Worm (Caenorhabditis elegans): ENCODE measurements around the gene pqn-65.

pqn-65 gene

DNA sequence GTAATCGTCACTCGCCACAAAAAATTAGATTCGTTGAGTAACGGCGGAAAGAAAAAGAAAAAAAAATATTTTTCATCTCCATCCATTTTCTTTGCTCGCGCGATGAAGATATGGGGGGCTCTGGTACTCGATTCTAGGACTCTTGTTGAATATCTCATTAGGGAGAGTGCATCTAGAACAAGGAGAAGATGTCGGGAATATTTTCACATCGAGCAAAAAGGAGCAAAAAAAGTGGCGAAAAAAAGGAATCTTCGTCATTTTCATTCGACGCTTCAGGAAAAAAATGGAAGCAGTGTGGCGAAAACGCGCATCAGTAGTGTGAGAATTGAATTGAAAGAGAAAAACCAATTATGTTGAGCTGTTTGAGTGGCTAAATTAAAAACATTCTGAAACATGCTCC, 4.3 kb upstream of the pqn-65 start (continued):
- TF ChIP-seq ces-1 (GFP tag; optimal IDR thresholded peaks at IDR 0.05) (peak; percentile 71), aha-1 (tag) (peak; percentile 56), nhr-6 (tag; optimal IDR thresholded peaks at IDR 0.05) (no peak), D1046.2 (GFP tag; IDR thresholded peaks at IDR 0.05) (no peak), ceh-44 (GFP tag; IDR thresholded peaks at IDR 0.05) (no peak), fkh-10 (GFP tag; optimal IDR thresholded peaks at IDR 0.05) (peak; percentile 71), nhr-25 (tag; optimal IDR thresholded peaks at IDR 0.05; ENCODE audit: borderline replicate concordance, insufficient read depth) (no peak), skn-1 (tag; optimal IDR thresholded peaks at IDR 0.05) (no peak)

DNA sequence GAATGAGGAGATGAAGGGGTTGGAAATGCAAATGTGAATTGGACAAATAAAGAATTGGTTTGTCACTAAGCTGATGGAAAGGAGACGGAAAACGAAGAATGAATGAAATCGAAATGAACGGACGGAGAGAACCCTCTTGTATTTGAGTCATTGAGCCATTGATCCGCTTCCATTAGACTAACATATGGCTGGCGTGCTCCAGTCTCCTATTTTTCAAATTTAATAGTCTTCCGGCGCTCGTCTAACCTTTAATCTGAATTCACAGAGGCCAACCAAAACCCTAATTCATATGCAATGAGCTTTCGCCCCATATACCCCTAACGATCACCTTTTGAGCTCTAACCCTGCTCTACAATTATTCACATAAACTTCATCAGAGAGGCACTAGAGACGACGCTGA, 2.6 kb upstream of the pqn-65 start, which contains the start of gene C46C11.3:
Gene C46C11.3, plus strand, starts transcription at position 301 of the 400 bp plus-strand sequence.
- TF ChIP-seq lin-39 (tag; optimal IDR thresholded peaks at IDR 0.05) (no peak), zip-2 (tag; optimal IDR thresholded peaks at IDR 0.05) (no peak), ZK546.5 (tag; optimal IDR thresholded peaks at IDR 0.05) (no peak), spr-3 (GFP tag; optimal IDR thresholded peaks at IDR 0.05) (no peak), cey-2 (tag; optimal IDR thresholded peaks at IDR 0.05; ENCODE audit: borderline replicate concordance, insufficient read depth) (no peak), nhr-76 (tag; optimal IDR thresholded peaks at IDR 0.05) (no peak), dmd-6 (GFP tag; IDR thresholded peaks at IDR 0.05) (no peak), lin-13 (GFP tag; optimal IDR thresholded peaks at IDR 0.05) (no peak), F10B5.3 (tag; optimal IDR thresholded peaks at IDR 0.05) (no peak), ceh-28 (tag; optimal IDR thresholded peaks at IDR 0.05) (no peak), gei-8 (GFP tag; optimal IDR thresholded peaks at IDR 0.05) (no peak), mxl-2 (GFP tag; conservative IDR thresholded peaks at IDR 0.05) (no peak)

DNA sequence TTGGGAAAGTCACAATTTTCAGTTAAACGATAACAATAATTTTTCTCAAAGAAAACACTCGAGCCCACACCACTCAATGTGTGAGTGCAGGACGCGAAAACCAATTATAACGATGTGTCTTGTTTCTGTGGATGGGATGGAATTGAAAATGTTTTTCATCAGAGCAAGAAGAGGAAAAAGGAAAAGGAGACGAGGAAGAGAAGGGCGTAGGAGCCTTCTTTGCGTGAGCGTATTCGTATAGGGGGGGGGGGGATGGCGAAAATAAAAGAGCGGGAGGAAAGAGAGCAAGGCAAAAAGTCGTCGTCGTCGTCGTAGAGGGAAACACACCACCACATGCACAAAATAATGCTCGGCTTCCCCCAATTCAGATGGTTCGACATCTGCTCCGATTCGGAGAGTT, 584 bp upstream of the pqn-65 start:
- no peak for TF ChIP-seq unc-39 (tag; optimal IDR thresholded peaks at IDR 0.05)
- peak; percentile 46 for TF ChIP-seq fkh-10 (GFP tag; optimal IDR thresholded peaks at IDR 0.05)
- peak; percentile 38 for TF ChIP-seq set-16 (GFP tag; IDR thresholded peaks at IDR 0.05)
- TF ChIP-seq vab-7 (GFP tag; IDR thresholded peaks at IDR 0.05): no peak
- no peak for TF ChIP-seq fos-1 (tag; optimal IDR thresholded peaks at IDR 0.05)
- TF ChIP-seq tra-1 (GFP tag; IDR thresholded peaks at IDR 0.05): no peak

DNA sequence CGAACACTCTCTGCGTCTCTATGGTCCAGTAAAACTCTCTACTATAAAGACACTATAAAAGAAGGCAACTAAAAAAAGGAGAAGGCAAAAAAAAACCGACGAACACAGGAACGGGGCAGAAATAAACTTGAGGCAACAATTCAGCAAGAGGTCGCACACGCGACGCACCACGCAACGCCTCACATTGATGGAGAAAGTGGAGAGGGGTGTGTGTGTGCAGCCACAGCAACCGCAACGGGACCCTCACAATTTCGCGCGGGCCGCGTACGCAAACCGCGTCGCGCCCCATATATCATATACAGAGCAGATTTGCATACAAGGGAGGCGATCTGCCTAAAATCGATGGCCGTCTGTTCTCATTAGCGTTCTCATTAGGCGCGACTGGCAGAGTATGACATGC, 2.6 kb downstream of the pqn-65 start:
- TF ChIP-seq saeg-2 (GFP tag; IDR thresholded peaks at IDR 0.05) (no peak), ctbp-1 (GFP tag; IDR thresholded peaks at IDR 0.05) (no peak), egl-43 (GFP tag; IDR thresholded peaks at IDR 0.05) (0 out of 2 replicates have a peak, but pooled peaks have one; percentile 59), php-3 (GFP tag; IDR thresholded peaks at IDR 0.05) (0 out of 2 replicates have a peak, but pooled peaks have one; percentile 18), ceh-62 (tag; optimal IDR thresholded peaks at IDR 0.05) (no peak), F49E8.2 (tag; optimal IDR thresholded peaks at IDR 0.05; ENCODE audit: borderline replicate concordance) (no peak), vab-7 (GFP tag; IDR thresholded peaks at IDR 0.05) (peak; percentile 25; the same call in 1 of the 2 replicates), rbr-2 (tag; optimal IDR thresholded peaks at IDR 0.05) (peak; percentile 46), lsy-2 (tag; optimal IDR thresholded peaks at IDR 0.05) (peak in 1 of 2 experiments; percentile 33), Y75B8A.6 (GFP tag; IDR thresholded peaks at IDR 0.05) (no peak), ama-1 (optimal IDR thresholded peaks at IDR 0.05) (no peak), ztf-11 (tag; optimal IDR thresholded peaks at IDR 0.05) (no peak), daf-19 (GFP tag; conservative IDR thresholded peaks at IDR 0.05) (no peak), ZK337.2 (GFP tag; IDR thresholded peaks at IDR 0.05) (no peak), nhr-10 (tag; optimal IDR thresholded peaks at IDR 0.05) (no peak), F44E2.7 (GFP tag; IDR thresholded peaks at IDR 0.05) (no peak), dve-1 (tag; optimal IDR thresholded peaks at IDR 0.05; ENCODE audit: insufficient read depth) (peak; percentile 11), lim-7 (GFP tag; IDR thresholded peaks at IDR 0.05) (no peak), dpl-1 (GFP tag; optimal IDR thresholded peaks at IDR 0.05) (peak; percentile 23), mxl-3 (GFP tag; optimal IDR thresholded peaks at IDR 0.05) (peak; percentile 14), nhr-42 (GFP tag; IDR thresholded peaks at IDR 0.05) (no peak), nhr-6 (tag; optimal IDR thresholded peaks at IDR 0.05) (peak; percentile 27), hlh-30 (tag; optimal IDR thresholded peaks at IDR 0.05; ENCODE audit: insufficient read depth) (peak; percentile 13), snpc-4 (tag; optimal IDR thresholded peaks at IDR 0.05) (no peak), tag-97 (GFP tag; IDR thresholded peaks at IDR 0.05) (no peak), skn-1 (tag; optimal IDR thresholded peaks at IDR 0.05) (no peak)
